4 fruit fly cellular contexts compared by ENCODE assay signal in the genomic region with DNA sequence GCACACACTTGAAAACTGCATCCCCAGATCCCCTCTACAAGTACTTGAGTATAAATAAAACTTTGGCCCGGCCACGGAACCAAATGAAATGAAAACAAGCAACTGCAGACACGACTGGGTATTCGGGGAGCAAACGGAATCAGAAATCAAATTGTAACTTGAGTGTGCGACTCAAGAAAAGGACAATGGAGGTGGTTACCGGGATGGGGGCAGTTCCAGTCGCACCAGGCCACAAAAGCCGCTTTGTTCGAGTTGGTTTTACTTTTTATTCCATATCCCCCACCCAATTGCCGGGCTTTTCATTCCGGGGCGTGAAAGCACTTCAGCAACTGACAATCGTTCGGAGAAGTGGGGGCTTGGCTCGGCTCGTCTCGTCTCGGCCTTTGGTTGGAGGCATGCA.
A peak's percentile ranks its signal among the peaks of the same experiment; 100 is the strongest.
TF ChIP-seq lines count a peak whose summit lies in the region.

No protein-coding gene starts in this region.

- TF ChIP-seq CTCF in whole organism, embryonic (GFP tag; optimal IDR thresholded peaks at IDR 0.05; lab: Kevin White, UChicago): no peak

TF ChIP-seq in whole organism, embryonic, 481 proteins besides CTCF, POLR2A, EP300 and RAD21:
- TF ChIP-seq cas (GFP tag; IDR thresholded peaks at IDR 0.05; lab: Robert Waterston, UW): no peak
- peak; percentile 27 for TF ChIP-seq sens (GFP tag; lab: Kevin White, UChicago)
TF ChIP-seq in whole organism, embryonic: peak in this region for 1.

TF ChIP-seq in whole organism, prepupa, 60 proteins besides CTCF, POLR2A, EP300 and RAD21 (continues in another document):
- no peak for TF ChIP-seq CG6808 (GFP tag; optimal IDR thresholded peaks at IDR 0.05; lab: Kevin White, UChicago)
- TF ChIP-seq acj6 (GFP tag; optimal IDR thresholded peaks at IDR 0.05; lab: Kevin White, UChicago): no peak
- TF ChIP-seq Sox14 (GFP tag; optimal IDR thresholded peaks at IDR 0.05; lab: Kevin White, UChicago): peak; percentile 53
- TF ChIP-seq CG10669 (GFP tag; optimal IDR thresholded peaks at IDR 0.05; lab: Kevin White, UChicago): no peak
- no peak for TF ChIP-seq CG15336 (GFP tag; IDR thresholded peaks at IDR 0.05; lab: Robert Waterston, UW)
- TF ChIP-seq CG10631 (GFP tag; optimal IDR thresholded peaks at IDR 0.05; lab: Kevin White, UChicago): no peak
- TF ChIP-seq CG9139 (GFP tag; optimal IDR thresholded peaks at IDR 0.05; lab: Kevin White, UChicago): no peak
- no peak for TF ChIP-seq Eip78C (GFP tag; lab: Kevin White, UChicago)
- TF ChIP-seq CG3032 (tag; optimal IDR thresholded peaks at IDR 0.05; lab: Kevin White, UChicago): no peak
- TF ChIP-seq fd85E (GFP tag; optimal IDR thresholded peaks at IDR 0.05; lab: Kevin White, UChicago): no peak
- no peak for TF ChIP-seq dac (GFP tag; optimal IDR thresholded peaks at IDR 0.05; lab: Kevin White, UChicago)
- no peak for TF ChIP-seq Sox15 (GFP tag; optimal IDR thresholded peaks at IDR 0.05; lab: Kevin White, UChicago)
- TF ChIP-seq Lpt (GFP tag; optimal IDR thresholded peaks at IDR 0.05; lab: Kevin White, UChicago): no peak
- TF ChIP-seq CG11294 (GFP tag; IDR thresholded peaks at IDR 0.05; lab: Robert Waterston, UW): no peak
- no peak for TF ChIP-seq CG6792 (GFP tag; optimal IDR thresholded peaks at IDR 0.05; lab: Kevin White, UChicago)
- no peak for TF ChIP-seq Ets21C (GFP tag; optimal IDR thresholded peaks at IDR 0.05; lab: Kevin White, UChicago)
- no peak for TF ChIP-seq CG7368 (GFP tag; optimal IDR thresholded peaks at IDR 0.05; lab: Kevin White, UChicago)
- TF ChIP-seq CG6854 (GFP tag; optimal IDR thresholded peaks at IDR 0.05; lab: Kevin White, UChicago): peak; percentile 46
- no peak for TF ChIP-seq CG8632 (GFP tag; optimal IDR thresholded peaks at IDR 0.05; lab: Kevin White, UChicago)
- TF ChIP-seq CG31627 (GFP tag; optimal IDR thresholded peaks at IDR 0.05; lab: Kevin White, UChicago): no peak
- TF ChIP-seq dsx (GFP tag; optimal IDR thresholded peaks at IDR 0.05; lab: Kevin White, UChicago; ENCODE audit: poor library complexity, severe bottlenecking): peak; percentile 26
- TF ChIP-seq Hr39 (GFP tag; optimal IDR thresholded peaks at IDR 0.05; lab: Kevin White, UChicago): no peak
- no peak for TF ChIP-seq CG11762 (GFP tag; optimal IDR thresholded peaks at IDR 0.05; lab: Kevin White, UChicago; ENCODE audit: insufficient read depth)
- TF ChIP-seq Ets96B (tag; optimal IDR thresholded peaks at IDR 0.05; lab: Kevin White, UChicago): no peak
- TF ChIP-seq pdm3 (GFP tag; optimal IDR thresholded peaks at IDR 0.05; lab: Kevin White, UChicago): no peak
- no peak for TF ChIP-seq lz (GFP tag; optimal IDR thresholded peaks at IDR 0.05; lab: Kevin White, UChicago)
- no peak for TF ChIP-seq CG4318 (GFP tag; optimal IDR thresholded peaks at IDR 0.05; lab: Kevin White, UChicago)
- TF ChIP-seq CG16779 (tag; optimal IDR thresholded peaks at IDR 0.05; lab: Kevin White, UChicago): no peak
- TF ChIP-seq esn (GFP tag; optimal IDR thresholded peaks at IDR 0.05; lab: Kevin White, UChicago): no peak

TF ChIP-seq in whole organism, pupa, 21 proteins besides CTCF, POLR2A, EP300 and RAD21:
- TF ChIP-seq fd96Ca (GFP tag; IDR thresholded peaks at IDR 0.05; lab: Robert Waterston, UW) (0 out of 3 replicates have a peak, but pooled peaks have one; percentile 30), EcR (GFP tag; optimal IDR thresholded peaks at IDR 0.05; lab: Kevin White, UChicago) (peak; percentile 57), Ets98B (GFP tag; IDR thresholded peaks at IDR 0.05; lab: Robert Waterston, UW) (no peak), CG8159 (tag; optimal IDR thresholded peaks at IDR 0.05; lab: Kevin White, UChicago) (peak; percentile 15), CG10348 (GFP tag; IDR thresholded peaks at IDR 0.05; lab: Robert Waterston, UW) (no peak)

TF ChIP-seq in whole organism, wandering third instar larva, 38 proteins besides CTCF, POLR2A, EP300 and RAD21:
- TF ChIP-seq Hr83 (GFP tag; optimal IDR thresholded peaks at IDR 0.05; lab: Kevin White, UChicago; ENCODE audit: poor library complexity, severe bottlenecking) (no peak), Rel (GFP tag; optimal IDR thresholded peaks at IDR 0.05; lab: Kevin White, UChicago) (peak; percentile 2), Rel (tag; optimal IDR thresholded peaks at IDR 0.05; lab: Kevin White, UChicago) (no peak)

Comparison
In these comparisons a context has a peak if more than half of its experiments do, and no peak if none do; other contexts are left out.
1. Of the 7 proteins assayed by ChIP-seq in both whole organism, embryonic and whole organism, prepupa: peak only in whole organism, embryonic: none; only in whole organism, prepupa: Blimp-1, CG6854 and Sox102F; in both: none; in neither: 4.